Fruit fly (Drosophila melanogaster): Measurements from ENCODE around the gene cDIP.
A peak's percentile ranks its signal among the peaks of the same experiment; 100 is the strongest.

cDIP gene

dm6 chr3R:21179592-21180390 is 18.9 kb upstream of the cDIP start (continued):
- TF ChIP-seq Taf1 (GFP tag; IDR thresholded peaks at IDR 0.05): no peak
- TF ChIP-seq slp2 (GFP tag; optimal IDR thresholded peaks at IDR 0.05): no peak
- TF ChIP-seq Eip74EF (GFP tag; optimal IDR thresholded peaks at IDR 0.05): no peak
- no peak for TF ChIP-seq kah (GFP tag; optimal IDR thresholded peaks at IDR 0.05)
- no peak for TF ChIP-seq h (optimal IDR thresholded peaks at IDR 0.05)
- no peak for TF ChIP-seq CG8359 (GFP tag; optimal IDR thresholded peaks at IDR 0.05; ENCODE audit: borderline replicate concordance)
- no peak for TF ChIP-seq CG17328 (GFP tag; IDR thresholded peaks at IDR 0.05)
- no peak for TF ChIP-seq CG2202 (tag; optimal IDR thresholded peaks at IDR 0.05)
- no peak for TF ChIP-seq CG31388 (GFP tag; optimal IDR thresholded peaks at IDR 0.05)
- TF ChIP-seq sens-2 (GFP tag; IDR thresholded peaks at IDR 0.05): no peak
- no peak for TF ChIP-seq CG3847 (GFP tag; IDR thresholded peaks at IDR 0.05)
- no peak for TF ChIP-seq insv (GFP tag; optimal IDR thresholded peaks at IDR 0.05)
- TF ChIP-seq BEAF-32 (GFP tag; optimal IDR thresholded peaks at IDR 0.05): peak; percentile 23
- no peak for TF ChIP-seq sr (GFP tag; IDR thresholded peaks at IDR 0.05)
- no peak for TF ChIP-seq phol (tag; optimal IDR thresholded peaks at IDR 0.05)
- TF ChIP-seq dysf (GFP tag; IDR thresholded peaks at IDR 0.05): no peak
- TF ChIP-seq CG1647 (GFP tag; optimal IDR thresholded peaks at IDR 0.05): no peak
- no peak for TF ChIP-seq dan (GFP tag; IDR thresholded peaks at IDR 0.05)
- no peak for TF ChIP-seq wdn (GFP tag; IDR thresholded peaks at IDR 0.05)
- TF ChIP-seq p53 (GFP tag; optimal IDR thresholded peaks at IDR 0.05): no peak
- no peak for TF ChIP-seq tx (GFP tag; optimal IDR thresholded peaks at IDR 0.05)
- no peak for TF ChIP-seq Doc3 (GFP tag; IDR thresholded peaks at IDR 0.05; ENCODE audit: partially characterized antibody)
- TF ChIP-seq CG7786 (GFP tag; optimal IDR thresholded peaks at IDR 0.05): no peak
- TF ChIP-seq Nf-YC (tag; optimal IDR thresholded peaks at IDR 0.05): no peak
- TF ChIP-seq jumu (GFP tag; optimal IDR thresholded peaks at IDR 0.05): no peak
- TF ChIP-seq ash1 (GFP tag; optimal IDR thresholded peaks at IDR 0.05): no peak
- no peak for TF ChIP-seq CG10462 (GFP tag; optimal IDR thresholded peaks at IDR 0.05)
- no peak for TF ChIP-seq Hr51 (GFP tag; optimal IDR thresholded peaks at IDR 0.05)
- TF ChIP-seq pita (GFP tag; optimal IDR thresholded peaks at IDR 0.05): peak; percentile 58
- TF ChIP-seq sob (GFP tag; IDR thresholded peaks at IDR 0.05): peak; percentile 45; the same call in 1 of the 2 replicates
- TF ChIP-seq CG12769 (tag; optimal IDR thresholded peaks at IDR 0.05): no peak
- TF ChIP-seq CG15011 (GFP tag; optimal IDR thresholded peaks at IDR 0.05): no peak
- peak; percentile 8 for TF ChIP-seq mirr (GFP tag; optimal IDR thresholded peaks at IDR 0.05)
- no peak for TF ChIP-seq CG12744 (GFP tag; optimal IDR thresholded peaks at IDR 0.05)
- TF ChIP-seq GATAe (GFP tag; conservative IDR thresholded peaks at IDR 0.05): no peak
- TF ChIP-seq nerfin-2 (GFP tag; IDR thresholded peaks at IDR 0.05; ENCODE audit: partially characterized antibody): no peak
- no peak for TF ChIP-seq chm (GFP tag; IDR thresholded peaks at IDR 0.05)
- no peak for TF ChIP-seq CG10959 (GFP tag; IDR thresholded peaks at IDR 0.05)
- TF ChIP-seq gt (GFP tag; IDR thresholded peaks at IDR 0.05): no peak
- TF ChIP-seq lbe (GFP tag; optimal IDR thresholded peaks at IDR 0.05): no peak
- TF ChIP-seq CG31224 (GFP tag; IDR thresholded peaks at IDR 0.05): no peak
- TF ChIP-seq CG42726 (GFP tag; IDR thresholded peaks at IDR 0.05; ENCODE audit: partially characterized antibody): peak; percentile 44
- TF ChIP-seq CG11456 (GFP tag; IDR thresholded peaks at IDR 0.05): peak; percentile 15; the same call in 1 of the 3 replicates
- peak; percentile 22; the same call in 1 of the 2 replicates for TF ChIP-seq inv (GFP tag; IDR thresholded peaks at IDR 0.05; ENCODE audit: partially characterized antibody)
- no peak for TF ChIP-seq kay (GFP tag; optimal IDR thresholded peaks at IDR 0.05)
- no peak for TF ChIP-seq CG12236 (GFP tag; optimal IDR thresholded peaks at IDR 0.05)
- TF ChIP-seq Max (GFP tag; optimal IDR thresholded peaks at IDR 0.05): no peak
- no peak for TF ChIP-seq CoRest (tag; optimal IDR thresholded peaks at IDR 0.05)
- TF ChIP-seq Oaz (GFP tag; IDR thresholded peaks at IDR 0.05): no peak
- peak; percentile 42 for TF ChIP-seq CG2116 (GFP tag; optimal IDR thresholded peaks at IDR 0.05)

All from whole organism, embryonic.